Worm (Caenorhabditis elegans): ENCODE results near the gene grl-5.

grl-5 gene

DNA sequence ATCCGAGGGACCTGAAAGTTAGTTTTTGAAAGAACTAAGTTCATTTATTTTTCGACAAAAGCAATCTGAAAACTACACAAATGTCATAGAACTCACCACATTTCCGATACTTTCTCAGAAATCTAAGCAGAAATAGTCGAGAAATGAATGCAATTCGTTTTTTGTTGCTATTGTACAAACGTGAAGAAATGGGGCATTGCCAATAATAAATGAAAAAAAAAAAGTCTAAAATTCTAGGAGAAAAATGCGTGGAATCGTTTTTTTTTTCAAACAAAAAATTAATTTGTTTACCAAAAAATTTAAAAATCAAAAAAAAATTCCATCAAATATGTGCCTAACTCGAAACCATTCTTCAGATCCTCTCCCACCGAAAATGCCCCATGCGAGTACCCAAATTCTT is 2.7 kb downstream of the grl-5 start, which contains the start of gene Y47D7A.17:
Gene Y47D7A.17, minus strand, starts transcription at position 101 of the 400 bp plus-strand sequence.
- TF ChIP-seq tbx-37 (GFP tag; conservative IDR thresholded peaks at IDR 0.05) (no peak), hmg-4 (GFP tag; optimal IDR thresholded peaks at IDR 0.05) (no peak), tra-4 (tag; optimal IDR thresholded peaks at IDR 0.05) (no peak), hmbx-1 (tag; optimal IDR thresholded peaks at IDR 0.05) (no peak)

DNA sequence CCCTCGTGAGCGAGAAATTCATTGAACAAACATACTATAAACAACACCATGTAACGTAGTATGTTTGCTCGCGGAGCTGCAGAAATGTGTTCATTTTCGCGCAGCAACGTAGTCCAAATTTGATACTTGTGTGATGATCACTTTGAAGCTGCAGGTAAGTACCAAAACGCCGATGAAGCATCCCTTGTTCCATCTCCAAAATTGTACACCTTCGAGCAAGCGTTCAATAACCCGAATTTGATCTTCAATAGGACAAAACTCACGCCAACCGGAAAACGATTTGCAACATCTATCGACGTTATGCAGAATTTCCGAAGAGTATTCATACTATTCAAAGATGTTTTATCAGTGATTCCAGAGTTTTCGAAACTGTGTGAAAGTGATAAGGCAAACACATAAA is 3.8 kb downstream of the grl-5 start, which contains the start of gene Y47D7A.3:
Gene Y47D7A.3, plus strand, starts transcription at position 301 of the 400 bp plus-strand sequence.
- TF ChIP-seq B0310.2 (tag; optimal IDR thresholded peaks at IDR 0.05) (no peak), tbx-37 (GFP tag; conservative IDR thresholded peaks at IDR 0.05) (no peak), ets-7 (tag; optimal IDR thresholded peaks at IDR 0.05) (no peak), ceh-36 (tag; optimal IDR thresholded peaks at IDR 0.05) (no peak), flt-1 (GFP tag; IDR thresholded peaks at IDR 0.05) (no peak), ama-1 (optimal IDR thresholded peaks at IDR 0.05) (no peak), ceh-13 (GFP tag; optimal IDR thresholded peaks at IDR 0.05) (no peak), F13C5.2 (tag; optimal IDR thresholded peaks at IDR 0.05) (no peak), tbx-11 (GFP tag; IDR thresholded peaks at IDR 0.05) (no peak), hnd-1 (tag; optimal IDR thresholded peaks at IDR 0.05) (no peak), pes-1 (GFP tag; IDR thresholded peaks at IDR 0.05) (no peak), hmbx-1 (tag; optimal IDR thresholded peaks at IDR 0.05) (no peak), sea-1 (GFP tag; conservative IDR thresholded peaks at IDR 0.05) (no peak), scrt-1 (GFP tag; IDR thresholded peaks at IDR 0.05) (no peak), aly-1 (tag; optimal IDR thresholded peaks at IDR 0.05) (no peak)

- TF ChIP-seq flt-1 (GFP tag; IDR thresholded peaks at IDR 0.05) = no peak
- TF ChIP-seq ama-1 (optimal IDR thresholded peaks at IDR 0.05) = no peak
- TF ChIP-seq tbx-11 (GFP tag; IDR thresholded peaks at IDR 0.05) = no peak
- no peak for TF ChIP-seq aly-1 (tag; optimal IDR thresholded peaks at IDR 0.05)
- TF ChIP-seq ets-7 (tag; optimal IDR thresholded peaks at IDR 0.05) = no peak
- no peak for TF ChIP-seq hmg-4 (GFP tag; optimal IDR thresholded peaks at IDR 0.05)
- no peak for TF ChIP-seq hnd-1 (tag; optimal IDR thresholded peaks at IDR 0.05)
- no peak for TF ChIP-seq B0310.2 (tag; optimal IDR thresholded peaks at IDR 0.05)
- TF ChIP-seq ceh-13 (GFP tag; optimal IDR thresholded peaks at IDR 0.05) = no peak
Measured at ce11 chrV:4407519-4407918, 6.9 kb downstream of the grl-5 start, which contains the start of gene nhr-118. TSS of gene nhr-118 (plus strand) at chrV:4407819.

- no peak for TF ChIP-seq hmg-4 (GFP tag; optimal IDR thresholded peaks at IDR 0.05)
- TF ChIP-seq B0310.2 (tag; optimal IDR thresholded peaks at IDR 0.05) = no peak
- TF ChIP-seq tra-4 (tag; optimal IDR thresholded peaks at IDR 0.05) = no peak
- no peak for TF ChIP-seq tbx-11 (GFP tag; IDR thresholded peaks at IDR 0.05)
- TF ChIP-seq F13C5.2 (tag; optimal IDR thresholded peaks at IDR 0.05) = no peak
- no peak for TF ChIP-seq ama-1 (optimal IDR thresholded peaks at IDR 0.05)
- TF ChIP-seq ceh-13 (GFP tag; optimal IDR thresholded peaks at IDR 0.05) = no peak
- no peak for TF ChIP-seq hnd-1 (tag; optimal IDR thresholded peaks at IDR 0.05)
- no peak for TF ChIP-seq hmbx-1 (tag; optimal IDR thresholded peaks at IDR 0.05)
- no peak for TF ChIP-seq ets-7 (tag; optimal IDR thresholded peaks at IDR 0.05)
- TF ChIP-seq tbx-37 (GFP tag; conservative IDR thresholded peaks at IDR 0.05) = no peak
Measured at ce11 chrV:4401865-4402264, 12.6 kb downstream of the grl-5 start, which contains the start of gene F13A2.5. TSS of gene F13A2.5 (minus strand) at chrV:4401965.

ce11 chrV:4400118-4400517 is 14.3 kb downstream of the grl-5 start, which contains the start of gene F13A2.4:
TSS of gene F13A2.4 (minus strand) at chrV:4400218.
- no peak for TF ChIP-seq hmbx-1 (tag; optimal IDR thresholded peaks at IDR 0.05)
- no peak for TF ChIP-seq tra-4 (tag; optimal IDR thresholded peaks at IDR 0.05)
- TF ChIP-seq tbx-37 (GFP tag; conservative IDR thresholded peaks at IDR 0.05) = no peak
- no peak for TF ChIP-seq pes-1 (GFP tag; IDR thresholded peaks at IDR 0.05)
- no peak for TF ChIP-seq ceh-13 (GFP tag; optimal IDR thresholded peaks at IDR 0.05)
- no peak for TF ChIP-seq aly-1 (tag; optimal IDR thresholded peaks at IDR 0.05)
- no peak for TF ChIP-seq hnd-1 (tag; optimal IDR thresholded peaks at IDR 0.05)
- TF ChIP-seq hmg-4 (GFP tag; optimal IDR thresholded peaks at IDR 0.05) = no peak
- TF ChIP-seq ets-7 (tag; optimal IDR thresholded peaks at IDR 0.05) = no peak
- no peak for TF ChIP-seq ceh-36 (tag; optimal IDR thresholded peaks at IDR 0.05)
- TF ChIP-seq F13C5.2 (tag; optimal IDR thresholded peaks at IDR 0.05) = no peak
- TF ChIP-seq B0310.2 (tag; optimal IDR thresholded peaks at IDR 0.05) = no peak
- TF ChIP-seq sea-1 (GFP tag; conservative IDR thresholded peaks at IDR 0.05) = no peak
- TF ChIP-seq scrt-1 (GFP tag; IDR thresholded peaks at IDR 0.05) = no peak
- TF ChIP-seq flt-1 (GFP tag; IDR thresholded peaks at IDR 0.05) = no peak
- TF ChIP-seq tbx-11 (GFP tag; IDR thresholded peaks at IDR 0.05) = no peak
- TF ChIP-seq ama-1 (optimal IDR thresholded peaks at IDR 0.05) = no peak

- TF ChIP-seq aly-1 (tag; optimal IDR thresholded peaks at IDR 0.05) = no peak
- no peak for TF ChIP-seq ama-1 (optimal IDR thresholded peaks at IDR 0.05)
- TF ChIP-seq scrt-1 (GFP tag; IDR thresholded peaks at IDR 0.05) = no peak
- TF ChIP-seq tbx-37 (GFP tag; conservative IDR thresholded peaks at IDR 0.05) = no peak
- no peak for TF ChIP-seq B0310.2 (tag; optimal IDR thresholded peaks at IDR 0.05)
- no peak for TF ChIP-seq hnd-1 (tag; optimal IDR thresholded peaks at IDR 0.05)
- no peak for TF ChIP-seq hmg-4 (GFP tag; optimal IDR thresholded peaks at IDR 0.05)
- no peak for TF ChIP-seq tbx-11 (GFP tag; IDR thresholded peaks at IDR 0.05)
- TF ChIP-seq flt-1 (GFP tag; IDR thresholded peaks at IDR 0.05) = no peak
- no peak for TF ChIP-seq tra-4 (tag; optimal IDR thresholded peaks at IDR 0.05)
- no peak for TF ChIP-seq pes-1 (GFP tag; IDR thresholded peaks at IDR 0.05)
- no peak for TF ChIP-seq F13C5.2 (tag; optimal IDR thresholded peaks at IDR 0.05)
- TF ChIP-seq ets-7 (tag; optimal IDR thresholded peaks at IDR 0.05) = no peak
- no peak for TF ChIP-seq ceh-13 (GFP tag; optimal IDR thresholded peaks at IDR 0.05)
- TF ChIP-seq sea-1 (GFP tag; conservative IDR thresholded peaks at IDR 0.05) = no peak
- TF ChIP-seq hmbx-1 (tag; optimal IDR thresholded peaks at IDR 0.05) = no peak
- TF ChIP-seq ceh-36 (tag; optimal IDR thresholded peaks at IDR 0.05) = no peak
Measured at ce11 chrV:4398884-4399283, 15.6 kb downstream of the grl-5 start.

DNA sequence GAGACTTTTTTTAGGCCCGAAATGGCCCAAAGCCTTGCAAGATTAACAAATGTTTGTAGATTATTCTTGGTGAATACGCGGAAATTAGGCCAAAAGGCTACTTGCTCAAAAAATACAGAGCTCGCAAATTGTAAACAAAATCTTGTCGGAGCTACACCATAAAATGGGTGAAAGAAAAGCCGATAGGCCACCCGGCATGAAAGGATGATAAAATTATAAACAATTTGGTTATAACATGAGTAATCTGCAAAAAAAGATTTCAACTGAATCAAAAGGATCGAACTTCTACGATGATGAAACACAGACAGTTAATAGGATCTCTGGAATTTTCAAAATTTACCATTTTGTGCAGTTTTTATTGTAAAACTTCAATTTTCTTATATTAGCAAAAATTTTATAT is 16.3 kb downstream of the grl-5 start:
- TF ChIP-seq hmg-4 (GFP tag; optimal IDR thresholded peaks at IDR 0.05) (no peak), hmbx-1 (tag; optimal IDR thresholded peaks at IDR 0.05) (no peak), sea-1 (GFP tag; conservative IDR thresholded peaks at IDR 0.05) (no peak), aly-1 (tag; optimal IDR thresholded peaks at IDR 0.05) (no peak), F13C5.2 (tag; optimal IDR thresholded peaks at IDR 0.05) (no peak), B0310.2 (tag; optimal IDR thresholded peaks at IDR 0.05) (no peak), ets-7 (tag; optimal IDR thresholded peaks at IDR 0.05) (no peak), ceh-36 (tag; optimal IDR thresholded peaks at IDR 0.05) (no peak), pes-1 (GFP tag; IDR thresholded peaks at IDR 0.05) (no peak), tra-4 (tag; optimal IDR thresholded peaks at IDR 0.05) (no peak), tbx-11 (GFP tag; IDR thresholded peaks at IDR 0.05) (no peak), hnd-1 (tag; optimal IDR thresholded peaks at IDR 0.05) (no peak), tbx-37 (GFP tag; conservative IDR thresholded peaks at IDR 0.05) (no peak), scrt-1 (GFP tag; IDR thresholded peaks at IDR 0.05) (no peak), ceh-13 (GFP tag; optimal IDR thresholded peaks at IDR 0.05) (no peak)

Measured in whole organism, early embryonic.